Fruit fly (Drosophila melanogaster) whole organism, adult: ENCODE results near the gene CG8924.
A peak's percentile ranks its signal among the peaks of the same experiment; 100 is the strongest.

Source experiments
- CG11617 ChIP-seq: fragments of 200-800 bp; sonication (Bioruptor generic); optimal IDR thresholded peaks from 2 replicates; lab custom pipeline; 2017; ENCODE audit warnings: mild to moderate bottlenecking, missing biosample characterization, missing genetic modification reagents, missing genetic modification characterization
- CG12768 ChIP-seq: fragments of 200-800 bp; sonication (Bioruptor generic); optimal IDR thresholded peaks from 2 replicates; lab custom pipeline; 2017; ENCODE audit warnings: missing biosample characterization, missing genetic modification characterization, mild to moderate bottlenecking, moderate library complexity, missing genetic modification reagents
- CG14711 ChIP-seq: fragments of 200-800 bp; sonication (Bioruptor generic); optimal IDR thresholded peaks from 2 replicates; lab custom pipeline; 2018; ENCODE audit warnings: missing biosample characterization, mild to moderate bottlenecking, missing genetic modification characterization, moderate library complexity
- CG1620 ChIP-seq: fragments of 200-800 bp; sonication (Bioruptor generic); optimal IDR thresholded peaks from 2 replicates; lab custom pipeline; 2016; ENCODE audit warnings: missing biosample characterization, missing genetic modification characterization
- CG33017 ChIP-seq: fragments of 200-800 bp; sonication (Bioruptor generic); optimal IDR thresholded peaks from 2 replicates; lab custom pipeline; 2018; ENCODE audit warnings: missing biosample characterization, mild to moderate bottlenecking, missing genetic modification characterization, moderate library complexity
- CG5204 ChIP-seq: fragments of 200-800 bp; sonication (Bioruptor generic); optimal IDR thresholded peaks from 2 replicates; lab custom pipeline; 2016; ENCODE audit warnings: missing biosample characterization, missing genetic modification characterization
- CG7045 ChIP-seq: fragments of 200-800 bp; sonication (Bioruptor generic); optimal IDR thresholded peaks from 2 replicates; lab custom pipeline; 2017; ENCODE audit warnings: missing biosample characterization, mild to moderate bottlenecking, missing genetic modification characterization
- CG7101 ChIP-seq: fragments of 200-800 bp; sonication (Bioruptor generic); optimal IDR thresholded peaks from 2 replicates; lab custom pipeline; 2018; ENCODE audit warnings: missing biosample characterization, mild to moderate bottlenecking, missing genetic modification characterization, moderate library complexity
- Clk ChIP-seq: fragments of 200-800 bp; sonication (Bioruptor generic); optimal IDR thresholded peaks from 2 replicates; lab custom pipeline; 2017; ENCODE audit warnings: missing biosample characterization, missing genetic modification characterization
- Crg-1 ChIP-seq: fragments of 200-800 bp; sonication (Bioruptor generic); optimal IDR thresholded peaks from 2 replicates; lab custom pipeline; 2016; ENCODE audit warnings: missing biosample characterization, missing genetic modification characterization
- Hr96 ChIP-seq: fragments of 200-800 bp; sonication (Bioruptor generic); optimal IDR thresholded peaks from 2 replicates; lab custom pipeline; 2016; ENCODE audit warnings: missing biosample characterization, missing genetic modification characterization
- Mnt ChIP-seq: fragments of 200-800 bp; sonication (Bioruptor generic); optimal IDR thresholded peaks from 2 replicates; lab custom pipeline; 2016; ENCODE audit warnings: missing biosample characterization, mild to moderate bottlenecking, missing genetic modification characterization
- bab1 ChIP-seq: fragments of 200-800 bp; sonication (Bioruptor generic); optimal IDR thresholded peaks from 3 replicates; lab custom pipeline; 2019; ENCODE audit warnings: missing biosample characterization, mild to moderate bottlenecking, missing genetic modification characterization, moderate library complexity
- cic ChIP-seq: fragments of 200-800 bp; sonication (Bioruptor generic); optimal IDR thresholded peaks from 2 replicates; lab custom pipeline; 2017; ENCODE audit warnings: missing biosample characterization, mild to moderate bottlenecking, missing genetic modification characterization, moderate library complexity
- cnc ChIP-seq, 2 experiments: fragments of >200 bp; optimal IDR thresholded peaks; 2 replicates each; lab custom pipeline; 2017
- kay ChIP-seq: fragments of 200-800 bp; sonication (Bioruptor generic); peaks from one replicate; lab custom pipeline; 2016; ENCODE audit warnings: missing biosample characterization, missing genetic modification characterization, borderline replicate concordance
- ovo ChIP-seq: fragments of 200-800 bp; sonication (Bioruptor generic); optimal IDR thresholded peaks from 2 replicates; lab custom pipeline; 2016; ENCODE audit warnings: missing biosample characterization, missing genetic modification characterization
- pad ChIP-seq: fragments of 200-800 bp; sonication (Bioruptor generic); optimal IDR thresholded peaks from 3 replicates; lab custom pipeline; 2017; ENCODE audit warnings: missing biosample characterization, missing genetic modification characterization, mild to moderate bottlenecking, moderate library complexity, missing genetic modification reagents
- tj ChIP-seq: fragments of 200-800 bp; sonication (Bioruptor generic); optimal IDR thresholded peaks from 3 replicates; lab custom pipeline; 2017; ENCODE audit warnings: missing biosample characterization, mild to moderate bottlenecking, missing genetic modification characterization, moderate library complexity
- toe ChIP-seq: fragments of 200-800 bp; sonication (Bioruptor generic); optimal IDR thresholded peaks from 2 replicates; lab custom pipeline; 2016; ENCODE audit warnings: missing biosample characterization, missing genetic modification characterization

The CG8924 gene

dm6 chrX:15940956-15941246 is at the start of gene CG8924:
CG8924 (plus strand) TSS chrX:15941077.
- TF ChIP-seq ovo (GFP tag; lab: Kevin White, UChicago) (no peak), CG7101 (no peak), cnc (optimal IDR thresholded peaks at IDR 0.05; lab: Kevin White, UChicago) (no peak), CG33017 (tag; lab: Kevin White, UChicago) (no peak), cic (GFP tag; lab: Kevin White, UChicago) (no peak), CG12768 (GFP tag; lab: Kevin White, UChicago) (no peak), Mnt (GFP tag; lab: Kevin White, UChicago) (no peak), CG5204 (GFP tag; lab: Kevin White, UChicago) (no peak), pad (no peak), Hr96 (GFP tag; lab: Kevin White, UChicago) (no peak), tj (GFP tag; lab: Kevin White, UChicago) (no peak), Clk (GFP tag; lab: Kevin White, UChicago) (no peak)

DNA sequence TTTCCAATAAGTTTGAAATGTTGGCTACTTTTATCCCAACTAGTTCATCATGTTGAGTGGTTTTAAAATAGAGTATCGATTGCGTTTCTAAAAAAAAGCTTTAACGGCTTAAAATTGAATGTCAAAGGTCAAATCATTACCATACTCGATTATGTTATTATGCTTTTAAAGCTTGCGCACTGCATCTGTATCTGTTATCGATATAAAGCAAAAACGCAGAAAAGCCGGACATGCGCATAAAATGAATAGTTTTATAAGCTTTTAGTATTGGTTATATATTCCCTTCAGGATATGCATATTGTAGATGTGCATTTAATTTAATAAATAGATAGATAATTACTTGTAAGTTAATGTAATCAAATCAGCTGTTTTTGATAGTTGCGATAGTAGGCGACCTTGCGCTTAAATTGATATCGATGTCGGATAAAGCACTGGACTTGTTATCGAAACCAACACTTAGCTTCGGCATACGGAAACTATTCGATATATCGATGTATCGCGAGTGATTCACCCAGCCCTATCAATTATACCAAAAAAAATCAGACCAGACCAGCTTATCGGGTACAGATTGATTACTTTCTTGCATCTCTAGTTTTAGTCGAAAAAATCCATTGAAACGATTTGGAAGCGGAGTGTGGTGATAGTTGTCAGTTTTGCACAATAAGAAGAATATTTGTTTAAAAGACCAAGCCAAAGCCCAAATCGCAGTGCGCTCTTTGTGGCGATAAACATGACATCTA is 49.1 kb upstream of the CG8924 start, which contains the start of gene shi:
Gene shi (plus strand): TSS at position 511 of the 740 bp plus-strand sequence.
- no peak for TF ChIP-seq kay (GFP tag; lab: Kevin White, UChicago)
- peak; percentile 6 for TF ChIP-seq CG33017 (tag; lab: Kevin White, UChicago)
- no peak for TF ChIP-seq Hr96 (GFP tag; lab: Kevin White, UChicago)
- no peak for TF ChIP-seq CG7045 (GFP tag; lab: Kevin White, UChicago)
- peak; percentile 64 for TF ChIP-seq Mnt (GFP tag; lab: Kevin White, UChicago)
- peak; percentile 22 for TF ChIP-seq CG14711 (tag; lab: Kevin White, UChicago)
- no peak for TF ChIP-seq CG1620
- TF ChIP-seq CG11617: peak; percentile 46
- no peak for TF ChIP-seq Clk (GFP tag; lab: Kevin White, UChicago)
- TF ChIP-seq cnc (optimal IDR thresholded peaks at IDR 0.05; lab: Kevin White, UChicago): no peak
- peak; percentile 38 for TF ChIP-seq tj (GFP tag; lab: Kevin White, UChicago)
- TF ChIP-seq Crg-1 (GFP tag; lab: Kevin White, UChicago): no peak
- no peak for TF ChIP-seq cic (GFP tag; lab: Kevin White, UChicago)
- no peak for TF ChIP-seq ovo (GFP tag; lab: Kevin White, UChicago)
- peak; percentile 31 for TF ChIP-seq pad
- TF ChIP-seq toe (GFP tag; lab: Kevin White, UChicago): no peak
- peak; percentile 64 for TF ChIP-seq CG7101
- TF ChIP-seq bab1 (GFP tag; lab: Kevin White, UChicago): peak; percentile 19
- TF ChIP-seq CG12768 (GFP tag; lab: Kevin White, UChicago): no peak
- no peak for TF ChIP-seq CG5204 (GFP tag; lab: Kevin White, UChicago)

dm6 chrX:15893732-15894264 is 47.1 kb upstream of the CG8924 start:
- TF ChIP-seq CG14711 (tag; lab: Kevin White, UChicago) (no peak), CG7101 (no peak), tj (GFP tag; lab: Kevin White, UChicago) (no peak), Hr96 (GFP tag; lab: Kevin White, UChicago) (no peak), CG12768 (GFP tag; lab: Kevin White, UChicago) (no peak), CG11617 (no peak), CG7045 (GFP tag; lab: Kevin White, UChicago) (no peak), ovo (GFP tag; lab: Kevin White, UChicago) (no peak), Crg-1 (GFP tag; lab: Kevin White, UChicago) (no peak), Mnt (GFP tag; lab: Kevin White, UChicago) (no peak), cnc (optimal IDR thresholded peaks at IDR 0.05; lab: Kevin White, UChicago) (no peak), kay (GFP tag; lab: Kevin White, UChicago) (no peak), CG33017 (tag; lab: Kevin White, UChicago) (no peak), CG5204 (GFP tag; lab: Kevin White, UChicago) (no peak), Clk (GFP tag; lab: Kevin White, UChicago) (no peak), CG1620 (no peak), pad (no peak), bab1 (GFP tag; lab: Kevin White, UChicago) (no peak), cic (GFP tag; lab: Kevin White, UChicago) (no peak)

DNA sequence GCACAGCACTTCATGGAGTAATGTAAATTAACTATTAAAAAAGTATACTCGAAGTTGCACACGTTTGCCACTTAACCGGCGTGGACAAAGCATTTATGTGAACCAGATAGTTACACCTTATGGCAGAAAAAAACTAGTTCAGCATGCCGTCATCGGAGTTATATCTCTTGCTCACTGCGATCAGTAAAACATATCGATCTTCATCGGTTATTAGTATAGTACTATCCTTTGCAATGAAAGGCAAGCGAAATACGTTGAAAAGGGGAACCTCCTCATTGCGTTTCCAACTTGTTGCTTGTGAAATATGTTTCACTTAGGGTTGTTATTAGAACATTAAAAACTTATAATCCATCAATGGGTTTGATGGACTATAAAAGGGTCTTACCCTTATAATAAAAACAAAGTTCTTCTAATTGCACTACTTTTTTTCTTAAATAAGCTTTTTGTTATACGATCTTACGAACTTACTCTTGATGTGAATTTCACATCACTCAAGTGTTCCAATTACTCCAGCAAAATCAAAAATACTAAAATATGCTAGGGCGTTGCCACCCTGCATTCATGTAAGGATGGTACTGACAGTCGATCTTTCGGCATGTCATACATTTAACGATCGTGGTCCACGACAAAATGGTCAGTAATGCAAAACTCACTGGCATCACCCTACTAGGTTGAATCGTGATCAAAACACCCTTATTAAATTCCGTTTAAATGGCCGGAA is 31.2 kb upstream of the CG8924 start, which contains the start of gene CycD:
Gene CycD (minus strand): TSS at position 113 of the 721 bp plus-strand sequence.
- TF ChIP-seq bab1 (GFP tag; lab: Kevin White, UChicago) (peak; percentile 13), Mnt (GFP tag; lab: Kevin White, UChicago) (peak; percentile 8), toe (GFP tag; lab: Kevin White, UChicago) (no peak)

DNA sequence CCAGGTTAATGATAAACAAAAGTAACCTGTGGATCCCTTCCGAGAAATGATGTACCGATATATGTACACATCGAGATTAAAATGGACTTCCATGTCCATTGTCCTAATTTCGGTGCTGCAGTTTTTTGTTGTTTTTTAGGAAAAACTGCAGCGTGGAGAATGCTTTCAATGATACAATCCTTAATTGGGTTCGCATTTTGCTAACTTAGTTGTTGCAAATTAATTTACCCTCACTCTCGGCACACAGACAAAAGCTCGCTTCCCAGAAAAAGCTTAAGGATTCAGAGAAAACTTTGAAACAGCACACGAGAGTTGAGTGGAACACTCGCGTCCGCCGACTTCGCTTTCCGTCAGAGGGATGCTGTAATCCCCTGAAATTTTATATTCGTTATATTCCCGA is 30.3 kb upstream of the CG8924 start, which contains the start of gene Lrp4:
Gene Lrp4 (plus strand): TSS at position 301 of the 400 bp plus-strand sequence.
- TF ChIP-seq toe (GFP tag; lab: Kevin White, UChicago): no peak
- TF ChIP-seq bab1 (GFP tag; lab: Kevin White, UChicago): no peak
- no peak for TF ChIP-seq CG33017 (tag; lab: Kevin White, UChicago)
- no peak for TF ChIP-seq Crg-1 (GFP tag; lab: Kevin White, UChicago)
- TF ChIP-seq tj (GFP tag; lab: Kevin White, UChicago): no peak
- TF ChIP-seq Clk (GFP tag; lab: Kevin White, UChicago): no peak
- no peak for TF ChIP-seq ovo (GFP tag; lab: Kevin White, UChicago)
